Fruit fly (Drosophila melanogaster) whole organism, embryonic: ENCODE measurements around the gene Dhc36C.
A peak's percentile ranks its signal among the peaks of the same experiment; 100 is the strongest.

Experiments
- Atf-2 ChIP-seq: fragments of 200-800 bp; sonication (Bioruptor generic); optimal IDR thresholded peaks from 2 replicates; lab custom pipeline; 2016; ENCODE audit warnings: missing biosample characterization, missing genetic modification characterization
- Atf3 ChIP-seq: fragments of 200-800 bp; sonication (Bioruptor generic); optimal IDR thresholded peaks from 3 replicates; lab custom pipeline; 2016; ENCODE audit warnings: missing biosample characterization, missing genetic modification characterization
- Blimp-1 ChIP-seq: fragments of 200-800 bp; sonication (Bioruptor generic); optimal IDR thresholded peaks from 3 replicates; lab custom pipeline; 2018; ENCODE audit warnings: missing biosample characterization, missing genetic modification characterization, mild to moderate bottlenecking, moderate library complexity, missing genetic modification reagents
- CG1024 ChIP-seq: fragments of 200-800 bp; sonication (Bioruptor generic); IDR thresholded peaks from 2 replicates; pipeline ENCODE4 v1.3.6; 2022; ENCODE audit warnings: missing biosample characterization, missing genetic modification characterization
- CG10267 ChIP-seq: fragments of 200-800 bp; sonication (Bioruptor generic); optimal IDR thresholded peaks from 2 replicates; lab custom pipeline; 2018; ENCODE audit warnings: missing biosample characterization, mild to moderate bottlenecking, missing genetic modification characterization, moderate library complexity
- CG10431 ChIP-seq: fragments of 200-800 bp; sonication (Bioruptor generic); optimal IDR thresholded peaks from 3 replicates; lab custom pipeline; 2018; ENCODE audit warnings: missing biosample characterization, mild to moderate bottlenecking, missing genetic modification characterization
- CG11247 ChIP-seq: fragments of 200-800 bp; sonication (Bioruptor generic); IDR thresholded peaks from 2 replicates; pipeline ENCODE4 v1.3.6; 2022; ENCODE audit warnings: missing biosample characterization, missing genetic modification characterization
- CG15011 ChIP-seq: fragments of 200-800 bp; sonication (Bioruptor generic); optimal IDR thresholded peaks from 3 replicates; lab custom pipeline; 2018; ENCODE audit warnings: missing biosample characterization, mild to moderate bottlenecking, missing genetic modification characterization
- CG15269 ChIP-seq: fragments of 200-800 bp; sonication (Bioruptor generic); optimal IDR thresholded peaks from 2 replicates; lab custom pipeline; 2018; ENCODE audit warnings: missing biosample characterization, mild to moderate bottlenecking, missing genetic modification characterization, moderate library complexity
- CG17328 ChIP-seq: fragments of 200-800 bp; sonication (Bioruptor generic); IDR thresholded peaks from 2 replicates; pipeline ENCODE4 v1.3.6; 2022; ENCODE audit warnings: missing biosample characterization, missing genetic modification characterization
- CG17802 ChIP-seq: fragments of 200-800 bp; sonication (Bioruptor generic); optimal IDR thresholded peaks from 2 replicates; lab custom pipeline; 2018; ENCODE audit warnings: missing biosample characterization, mild to moderate bottlenecking, missing genetic modification characterization, moderate library complexity
- CG2202 ChIP-seq: fragments of 200-800 bp; sonication (Bioruptor generic); optimal IDR thresholded peaks from 2 replicates; lab custom pipeline; 2018; ENCODE audit warnings: missing biosample characterization, mild to moderate bottlenecking, missing genetic modification characterization
- CG33213 ChIP-seq: fragments of 200-800 bp; sonication (Bioruptor generic); optimal IDR thresholded peaks from 3 replicates; lab custom pipeline; 2016; ENCODE audit warnings: missing biosample characterization, missing genetic modification characterization
- CG4360 ChIP-seq: fragments of 200-800 bp; sonication (Bioruptor generic); IDR thresholded peaks from 2 replicates; pipeline ENCODE4 v1.3.6; 2022; ENCODE audit warnings: missing biosample characterization, missing genetic modification characterization
- CG9609 ChIP-seq: fragments of 200-800 bp; sonication (Bioruptor generic); optimal IDR thresholded peaks from 3 replicates; lab custom pipeline; 2016; ENCODE audit warnings: missing biosample characterization, missing genetic modification characterization
- CG9727 ChIP-seq: fragments of 200-800 bp; sonication (Bioruptor generic); optimal IDR thresholded peaks from 3 replicates; lab custom pipeline; 2017; ENCODE audit warnings: missing biosample characterization, mild to moderate bottlenecking, missing genetic modification characterization
- Deaf1 ChIP-seq: fragments of 200-800 bp; optimal IDR thresholded peaks from 3 replicates; lab custom pipeline; 2019; ENCODE audit warnings: missing biosample characterization, mild to moderate bottlenecking, missing genetic modification characterization, moderate library complexity
- Dek ChIP-seq: fragments of 200-800 bp; sonication (Bioruptor generic); optimal IDR thresholded peaks from 3 replicates; lab custom pipeline; 2019; ENCODE audit warnings: missing biosample characterization, mild to moderate bottlenecking, missing genetic modification characterization, moderate library complexity
- Ets65A ChIP-seq: fragments of 200-800 bp; sonication (Bioruptor generic); peaks from one replicate; lab custom pipeline; 2016; ENCODE audit warnings: missing biosample characterization, missing genetic modification characterization
- Fer2 ChIP-seq: fragments of 200-800 bp; sonication (Bioruptor generic); optimal IDR thresholded peaks from 2 replicates; lab custom pipeline; 2018; ENCODE audit warnings: missing biosample characterization, mild to moderate bottlenecking, missing genetic modification characterization, moderate library complexity
- Mes4 ChIP-seq: fragments of 200-800 bp; sonication (Bioruptor generic); optimal IDR thresholded peaks from 2 replicates; lab custom pipeline; 2016; ENCODE audit warnings: missing biosample characterization, missing genetic modification characterization
- PHDP ChIP-seq: fragments of 200-800 bp; sonication (Bioruptor generic); optimal IDR thresholded peaks from 3 replicates; lab custom pipeline; 2018; ENCODE audit warnings: missing biosample characterization, mild to moderate bottlenecking, missing genetic modification characterization, moderate library complexity
- Pdp1 ChIP-seq, 2 experiments: fragments of 200-800 bp; sonication (Bioruptor generic); optimal IDR thresholded peaks; 3 replicates each; lab custom pipeline; 2016; ENCODE audit warnings: missing biosample characterization in 2 of 2, missing genetic modification characterization in 2 of 2, mild to moderate bottlenecking in 1 of 2, moderate library complexity in 1 of 2
- Spps ChIP-seq: fragments of 200-800 bp; sonication (Bioruptor generic); optimal IDR thresholded peaks from 2 replicates; lab custom pipeline; 2018; ENCODE audit warnings: missing biosample characterization, mild to moderate bottlenecking, missing genetic modification characterization
- Ssrp ChIP-seq: fragments of 200-800 bp; sonication (Bioruptor generic); optimal IDR thresholded peaks from 2 replicates; lab custom pipeline; 2018; ENCODE audit warnings: missing biosample characterization, mild to moderate bottlenecking, missing genetic modification characterization, moderate library complexity
- YL-1 ChIP-seq: fragments of 200-800 bp; sonication (Bioruptor generic); optimal IDR thresholded peaks from 3 replicates; lab custom pipeline; 2017; ENCODE audit warnings: missing biosample characterization, mild to moderate bottlenecking, missing genetic modification characterization
- ab ChIP-seq: fragments of 200-800 bp; sonication (Bioruptor generic); optimal IDR thresholded peaks from 2 replicates; lab custom pipeline; 2016; ENCODE audit warnings: missing biosample characterization, missing genetic modification characterization
- br ChIP-seq: fragments of >200 bp; optimal IDR thresholded peaks from 2 replicates; lab custom pipeline; 2017
- chm ChIP-seq: fragments of 200-800 bp; sonication (Bioruptor generic); IDR thresholded peaks from 2 replicates; pipeline ENCODE4 v1.3.6; 2022; ENCODE audit warnings: missing biosample characterization, missing genetic modification characterization
- ewg ChIP-seq: fragments of 200-800 bp; sonication (Bioruptor generic); optimal IDR thresholded peaks from 3 replicates; lab custom pipeline; 2017; ENCODE audit warnings: mild to moderate bottlenecking, missing biosample characterization, missing genetic modification reagents, missing genetic modification characterization
- gt ChIP-seq: fragments of 200-800 bp; sonication (Bioruptor generic); IDR thresholded peaks from 2 replicates; pipeline ENCODE4 v1.3.6; 2022; ENCODE audit warnings: missing biosample characterization, missing genetic modification characterization
- h ChIP-seq: fragments of >200 bp; optimal IDR thresholded peaks from 2 replicates; lab custom pipeline; 2017
- ind ChIP-seq: fragments of 200-800 bp; sonication (Bioruptor generic); optimal IDR thresholded peaks from 3 replicates; lab custom pipeline; 2016; ENCODE audit warnings: missing biosample characterization, missing genetic modification characterization
- jigr1 ChIP-seq: fragments of 200-800 bp; sonication (Bioruptor generic); IDR thresholded peaks from 3 replicates; pipeline ENCODE4 v1.3.6; 2022; ENCODE audit warnings: missing biosample characterization, missing genetic modification characterization
- ken ChIP-seq: fragments of 200-800 bp; sonication (Bioruptor generic); IDR thresholded peaks from 3 replicates; pipeline ENCODE4 v1.3.6; 2022; ENCODE audit warnings: missing biosample characterization, missing genetic modification characterization
- lbe ChIP-seq: fragments of 200-800 bp; sonication (Bioruptor generic); optimal IDR thresholded peaks from 2 replicates; lab custom pipeline; 2016; ENCODE audit warnings: missing biosample characterization, mild to moderate bottlenecking, missing genetic modification characterization
- nau ChIP-seq: fragments of 200-800 bp; sonication (Bioruptor generic); optimal IDR thresholded peaks from 3 replicates; lab custom pipeline; 2017; ENCODE audit warnings: missing biosample characterization, mild to moderate bottlenecking, missing genetic modification characterization, missing genetic modification reagents
- phol ChIP-seq: fragments of 200-800 bp; sonication (Bioruptor generic); optimal IDR thresholded peaks from 3 replicates; lab custom pipeline; 2018; ENCODE audit warnings: missing biosample characterization, mild to moderate bottlenecking, missing genetic modification characterization, moderate library complexity
- psq ChIP-seq: fragments of 200-800 bp; sonication (Bioruptor generic); optimal IDR thresholded peaks from 2 replicates; lab custom pipeline; 2017; ENCODE audit warnings: missing biosample characterization, missing genetic modification characterization
- pzg ChIP-seq: fragments of 200-800 bp; sonication (Bioruptor generic); optimal IDR thresholded peaks from 3 replicates; lab custom pipeline; 2018; ENCODE audit warnings: missing biosample characterization, mild to moderate bottlenecking, missing genetic modification characterization, moderate library complexity
- shn ChIP-seq: fragments of 200-800 bp; sonication (Bioruptor generic); optimal IDR thresholded peaks from 3 replicates; lab custom pipeline; 2016; ENCODE audit warnings: missing biosample characterization, missing genetic modification characterization
- sr ChIP-seq: fragments of 200-800 bp; sonication (Bioruptor generic); IDR thresholded peaks from 3 replicates; pipeline ENCODE4 v1.3.6; 2022; ENCODE audit warnings: missing biosample characterization, missing genetic modification characterization
- ssp ChIP-seq: fragments of 200-800 bp; sonication (Bioruptor generic); IDR thresholded peaks from 2 replicates; pipeline ENCODE4 v1.3.6; 2022; ENCODE audit warnings: missing biosample characterization, missing genetic modification characterization
- tin ChIP-seq: fragments of 200-800 bp; sonication (Bioruptor generic); optimal IDR thresholded peaks from 3 replicates; lab custom pipeline; 2016; ENCODE audit warnings: missing biosample characterization, missing genetic modification characterization
- trh ChIP-seq: fragments of 200-800 bp; sonication (Bioruptor generic); optimal IDR thresholded peaks from 2 replicates; lab custom pipeline; 2016; ENCODE audit warnings: missing biosample characterization, missing genetic modification characterization
- unc-4 ChIP-seq: fragments of 200-800 bp; sonication (Bioruptor generic); IDR thresholded peaks from 2 replicates; pipeline ENCODE4 v1.3.6; 2022; ENCODE audit warnings: missing biosample characterization, missing genetic modification characterization; ENCODE audit not compliant: partially characterized antibody
- unpg ChIP-seq: fragments of 200-800 bp; sonication (Bioruptor generic); optimal IDR thresholded peaks from 3 replicates; lab custom pipeline; 2018; ENCODE audit warnings: missing biosample characterization, mild to moderate bottlenecking, missing genetic modification characterization, moderate library complexity
- vfl ChIP-seq: fragments of 200-800 bp; sonication (Bioruptor generic); optimal IDR thresholded peaks from 2 replicates; lab custom pipeline; 2016; ENCODE audit warnings: missing biosample characterization, missing genetic modification characterization
- vnd ChIP-seq: fragments of 200-800 bp; sonication (Bioruptor generic); IDR thresholded peaks from 3 replicates; pipeline ENCODE4 v1.3.6; 2022; ENCODE audit warnings: missing biosample characterization, missing genetic modification characterization; ENCODE audit not compliant: partially characterized antibody
- zen ChIP-seq: fragments of 200-800 bp; sonication (Bioruptor generic); optimal IDR thresholded peaks from 3 replicates; lab custom pipeline; 2018; ENCODE audit warnings: missing biosample characterization, mild to moderate bottlenecking, missing genetic modification characterization, moderate library complexity

The Dhc36C gene

DNA sequence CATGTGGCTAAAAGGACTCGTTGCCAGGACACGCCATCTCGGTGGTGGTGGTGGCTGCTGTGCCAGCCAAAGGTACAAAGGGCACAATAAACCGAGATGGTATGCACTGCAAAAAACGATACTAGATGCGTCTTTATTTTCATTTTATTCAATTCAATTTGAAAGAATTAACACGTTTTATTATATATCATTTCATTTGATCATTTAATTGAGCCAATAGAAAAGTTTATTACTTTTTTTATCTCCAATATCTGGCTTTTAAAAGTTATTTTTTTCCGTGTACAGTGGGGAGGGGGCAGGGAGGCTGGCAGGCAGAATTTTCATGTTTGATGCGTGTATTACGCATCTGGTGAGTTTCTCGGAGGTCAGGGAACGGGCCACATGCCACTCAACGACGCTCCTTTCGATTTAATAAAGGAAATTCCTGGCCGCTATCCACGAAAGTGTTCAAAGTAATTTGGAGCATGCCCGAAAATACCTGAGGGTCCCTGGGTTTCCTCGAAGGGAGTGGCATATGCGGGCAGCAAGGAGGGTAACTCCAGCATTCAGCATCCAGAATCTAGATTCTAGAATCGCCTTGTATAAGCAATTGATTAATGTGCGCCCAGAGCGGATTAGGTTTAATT is 13.0 kb downstream of the Dhc36C start (continued):
- TF ChIP-seq ssp (GFP tag; lab: Robert Waterston, UW) (peak; percentile 72), Deaf1 (tag; lab: Kevin White, UChicago) (peak; percentile 68), ab (GFP tag; lab: Kevin White, UChicago) (peak; percentile 56), Fer2 (tag; lab: Kevin White, UChicago) (peak; percentile 88), YL-1 (GFP tag; lab: Kevin White, UChicago) (no peak), shn (GFP tag; lab: Kevin White, UChicago) (peak; percentile 43), CG17328 (GFP tag; lab: Robert Waterston, UW) (peak; percentile 85), Atf-2 (GFP tag; lab: Kevin White, UChicago) (peak; percentile 60), CG2202 (tag; lab: Kevin White, UChicago) (peak; percentile 85), Blimp-1 (GFP tag; lab: Kevin White, UChicago) (peak; percentile 90), CG9727 (GFP tag; lab: Kevin White, UChicago) (peak; percentile 94), CG1024 (peak; percentile 56), ken (GFP tag; lab: Robert Waterston, UW) (peak; percentile 80), Atf3 (GFP tag; lab: Kevin White, UChicago) (peak; percentile 53), unpg (GFP tag; lab: Kevin White, UChicago) (peak; percentile 91), Pdp1 (GFP tag; optimal IDR thresholded peaks at IDR 0.05; lab: Kevin White, UChicago) (peak in 1 of 2 experiments; percentile 70), h (lab: Kevin White, UChicago) (no peak), CG10431 (peak; percentile 82), pzg (GFP tag; lab: Kevin White, UChicago) (no peak), br (no peak), vfl (no peak), Spps (tag; lab: Kevin White, UChicago) (peak; percentile 85), CG15011 (GFP tag; lab: Kevin White, UChicago) (peak; percentile 72), chm (GFP tag; lab: Robert Waterston, UW) (peak; percentile 84), nau (GFP tag; lab: Kevin White, UChicago) (peak; percentile 68), PHDP (tag; lab: Kevin White, UChicago) (peak; percentile 88), Ets65A (peak; percentile 93), zen (tag; lab: Kevin White, UChicago) (peak; percentile 91), Ssrp (tag; lab: Kevin White, UChicago) (peak; percentile 89), psq (GFP tag; lab: Kevin White, UChicago) (peak; percentile 62), phol (peak; percentile 92), CG11247 (peak; percentile 63), lbe (GFP tag; lab: Kevin White, UChicago) (no peak), sr (GFP tag; lab: Robert Waterston, UW) (0 out of 3 replicates have a peak, but pooled peaks have one; percentile 17), Dek (tag; lab: Kevin White, UChicago) (peak; percentile 83), CG33213 (GFP tag; lab: Kevin White, UChicago) (peak; percentile 61), trh (GFP tag; lab: Kevin White, UChicago) (peak; percentile 2), CG10267 (tag; lab: Kevin White, UChicago) (peak; percentile 87), vnd (GFP tag; lab: Robert Waterston, UW) (no peak), Mes4 (peak; percentile 79), jigr1 (peak; percentile 64; the same call in 1 of the 3 replicates), CG4360 (GFP tag; lab: Robert Waterston, UW) (peak; percentile 53; the same call in 1 of the 2 replicates), CG9609 (GFP tag; lab: Kevin White, UChicago) (peak; percentile 76), ind (GFP tag; lab: Kevin White, UChicago) (peak; percentile 78), unc-4 (GFP tag; lab: Robert Waterston, UW) (no peak), gt (GFP tag; lab: Robert Waterston, UW) (peak; percentile 57), ewg (GFP tag; lab: Kevin White, UChicago) (peak; percentile 76), CG17802 (peak; percentile 60), CG15269 (tag; lab: Kevin White, UChicago) (peak; percentile 87), tin (GFP tag; lab: Kevin White, UChicago) (peak; percentile 83)
